Worm (Caenorhabditis elegans) whole organism, early embryonic: Measurements from ENCODE around the gene erg-28.

Experiments used
- B0310.2 ChIP-seq: sonication (generic microtip); optimal IDR thresholded peaks from 2 replicates; lab custom pipeline; 2016; ENCODE audit warnings: mild to moderate bottlenecking, missing genetic modification characterization, missing compliant biosample characterization
- F13C5.2 ChIP-seq: sonication (generic microtip); optimal IDR thresholded peaks from 2 replicates; lab custom pipeline; 2017; ENCODE audit warnings: mild to moderate bottlenecking, missing genetic modification characterization, inconsistent platforms, missing compliant biosample characterization
- aly-1 ChIP-seq: sonication (generic microtip); optimal IDR thresholded peaks from 2 replicates; lab custom pipeline; 2016; ENCODE audit warnings: missing genetic modification characterization, missing compliant biosample characterization
- ama-1 ChIP-seq: fragments of 150-350 bp; optimal IDR thresholded peaks from 2 replicates; lab custom pipeline; 2014
- ceh-13 ChIP-seq: fragments of 200-800 bp; sonication (Bioruptor generic); optimal IDR thresholded peaks from 2 replicates; lab custom pipeline; 2018; ENCODE audit warnings: mild to moderate bottlenecking, missing genetic modification characterization, missing compliant biosample characterization
- ceh-36 ChIP-seq: sonication (generic microtip); optimal IDR thresholded peaks from 2 replicates; lab custom pipeline; 2016; ENCODE audit warnings: missing genetic modification characterization, inconsistent platforms, missing compliant biosample characterization
- ets-7 ChIP-seq: sonication (generic microtip); optimal IDR thresholded peaks from 2 replicates; lab custom pipeline; 2016; ENCODE audit warnings: missing genotype, missing genetic modification characterization, missing compliant biosample characterization
- flt-1 ChIP-seq: fragments of 200-800 bp; sonication (Bioruptor generic); IDR thresholded peaks from 2 replicates; pipeline ENCODE4 v1.3.6; 2022; ENCODE audit warnings: missing genetic modification characterization, missing compliant biosample characterization
- hmbx-1 ChIP-seq: sonication (generic microtip); optimal IDR thresholded peaks from 2 replicates; lab custom pipeline; 2016; ENCODE audit warnings: mild to moderate bottlenecking, missing genetic modification characterization, missing compliant biosample characterization
- hmg-4 ChIP-seq: fragments of 200-800 bp; sonication (Bioruptor generic); optimal IDR thresholded peaks from 2 replicates; lab custom pipeline; 2018; ENCODE audit warnings: mild to moderate bottlenecking, missing genetic modification characterization, missing compliant biosample characterization
- hnd-1 ChIP-seq: sonication (generic microtip); optimal IDR thresholded peaks from 2 replicates; lab custom pipeline; 2016; ENCODE audit warnings: missing genetic modification characterization, missing compliant biosample characterization
- pes-1 ChIP-seq: fragments of 200-800 bp; sonication (Bioruptor generic); IDR thresholded peaks from 2 replicates; pipeline ENCODE4 v1.3.6; 2022; ENCODE audit warnings: missing genetic modification reagents, missing genetic modification characterization, missing compliant biosample characterization
- scrt-1 ChIP-seq: fragments of 200-800 bp; sonication (Bioruptor generic); IDR thresholded peaks from 2 replicates; pipeline ENCODE4 v1.3.6; 2022; ENCODE audit warnings: missing genetic modification characterization, missing compliant biosample characterization
- sea-1 ChIP-seq: fragments of 200-800 bp; sonication (Bioruptor generic); conservative IDR thresholded peaks from 2 replicates; pipeline ENCODE4 v1.3.6; 2022; ENCODE audit warnings: missing genetic modification characterization, missing compliant biosample characterization
- tbx-11 ChIP-seq: fragments of 200-800 bp; sonication (Bioruptor generic); IDR thresholded peaks from 2 replicates; pipeline ENCODE4 v1.3.6; 2022; ENCODE audit warnings: missing genetic modification characterization, missing compliant biosample characterization
- tbx-37 ChIP-seq: fragments of 200-800 bp; sonication (Bioruptor generic); conservative IDR thresholded peaks from 2 replicates; pipeline ENCODE4 v1.3.6; 2022; ENCODE audit warnings: missing genetic modification reagents, missing genetic modification characterization, missing compliant biosample characterization
- tra-4 ChIP-seq: sonication (generic microtip); optimal IDR thresholded peaks from 2 replicates; lab custom pipeline; 2017; ENCODE audit warnings: missing genetic modification characterization, missing compliant biosample characterization

The erg-28 gene

DNA sequence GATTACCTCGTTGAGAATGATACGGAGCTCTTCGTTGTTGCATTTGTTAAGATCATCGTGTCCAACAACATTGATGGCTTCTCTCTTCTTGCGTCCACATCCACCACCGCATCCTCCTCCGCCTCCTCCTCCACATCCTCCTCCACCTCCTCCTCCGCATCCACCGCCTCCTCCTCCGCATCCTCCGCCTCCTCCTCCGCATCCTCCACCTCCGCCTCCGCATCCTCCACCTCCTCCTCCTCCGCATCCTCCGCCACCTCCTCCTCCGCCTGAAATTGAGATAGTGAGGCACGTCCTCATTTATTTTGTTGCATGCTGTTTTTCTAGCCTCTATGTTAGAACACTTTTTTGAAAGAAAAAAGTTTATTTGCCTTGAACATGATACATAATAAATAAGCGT, 31.4 kb upstream of the erg-28 start:
- TF ChIP-seq flt-1 (GFP tag; lab: Robert Waterston, UW) (no peak), ets-7 (tag; lab: Kevin White, UChicago) (no peak), sea-1 (GFP tag; lab: Robert Waterston, UW) (no peak), B0310.2 (tag; lab: Kevin White, UChicago) (no peak), ceh-13 (GFP tag; lab: Kevin White, UChicago) (no peak), scrt-1 (GFP tag; lab: Robert Waterston, UW) (no peak), hnd-1 (tag; lab: Kevin White, UChicago) (no peak), hmbx-1 (tag; lab: Kevin White, UChicago) (no peak), pes-1 (GFP tag; lab: Robert Waterston, UW) (no peak), hmg-4 (no peak), F13C5.2 (tag; lab: Kevin White, UChicago) (no peak), ama-1 (lab: Kevin White, UChicago) (no peak), aly-1 (tag; lab: Kevin White, UChicago) (no peak), tra-4 (no peak), tbx-37 (GFP tag; lab: Robert Waterston, UW) (no peak), tbx-11 (GFP tag; lab: Robert Waterston, UW) (no peak), ceh-36 (tag; lab: Kevin White, UChicago) (no peak)

DNA sequence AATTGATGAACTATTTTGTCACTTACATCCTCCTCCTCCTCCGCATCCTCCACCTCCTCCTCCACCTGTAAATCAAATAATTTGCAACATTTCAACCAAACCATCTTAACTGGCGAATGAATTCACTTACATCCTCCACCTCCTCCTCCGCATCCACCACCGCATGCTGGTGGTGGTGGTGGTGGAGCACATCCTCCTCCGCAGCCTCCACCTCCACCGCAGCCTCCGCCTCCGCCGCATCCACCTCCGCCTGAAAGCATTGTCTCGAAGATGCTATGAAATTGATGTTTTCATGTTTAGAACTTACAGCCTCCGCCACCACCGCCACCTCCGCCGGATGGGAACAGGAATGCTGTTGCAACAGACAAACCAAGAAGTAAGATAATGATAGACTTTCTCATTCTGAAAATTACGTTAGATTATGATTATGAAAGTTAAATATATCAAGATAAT, 30.7 kb upstream of the erg-28 start, which contains the start of gene grl-23:
grl-23 (minus strand) TSS at position 403 of the 453 bp plus-strand sequence.
- no peak for TF ChIP-seq hmg-4
- no peak for TF ChIP-seq tbx-11 (GFP tag; lab: Robert Waterston, UW)

DNA sequence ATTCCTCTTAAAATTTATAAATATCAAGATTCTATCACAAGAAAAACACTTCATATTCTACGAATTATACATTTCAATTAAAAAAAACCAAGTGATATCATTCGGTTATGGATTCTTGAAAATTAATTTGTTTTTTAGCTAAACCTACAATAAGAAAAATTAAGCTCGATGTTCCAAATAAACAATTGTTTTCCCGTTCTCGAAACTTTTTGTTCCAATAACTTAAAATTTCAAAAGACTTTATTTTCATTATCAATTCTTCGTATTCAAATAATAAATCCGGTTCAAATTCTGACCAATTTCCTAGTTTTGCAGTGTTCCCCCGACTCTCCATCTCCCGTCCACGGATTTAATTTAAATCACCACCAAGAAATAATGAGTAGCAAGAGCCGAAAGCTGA, 27.9 kb upstream of the erg-28 start, which contains the start of gene E02A10.3:
E02A10.3 (plus strand) TSS at position 301 of the 400 bp plus-strand sequence.
- TF ChIP-seq hmbx-1 (tag; lab: Kevin White, UChicago), result no peak
- TF ChIP-seq ama-1 (lab: Kevin White, UChicago), result no peak
- no peak for TF ChIP-seq B0310.2 (tag; lab: Kevin White, UChicago)
- TF ChIP-seq hnd-1 (tag; lab: Kevin White, UChicago), result no peak

DNA sequence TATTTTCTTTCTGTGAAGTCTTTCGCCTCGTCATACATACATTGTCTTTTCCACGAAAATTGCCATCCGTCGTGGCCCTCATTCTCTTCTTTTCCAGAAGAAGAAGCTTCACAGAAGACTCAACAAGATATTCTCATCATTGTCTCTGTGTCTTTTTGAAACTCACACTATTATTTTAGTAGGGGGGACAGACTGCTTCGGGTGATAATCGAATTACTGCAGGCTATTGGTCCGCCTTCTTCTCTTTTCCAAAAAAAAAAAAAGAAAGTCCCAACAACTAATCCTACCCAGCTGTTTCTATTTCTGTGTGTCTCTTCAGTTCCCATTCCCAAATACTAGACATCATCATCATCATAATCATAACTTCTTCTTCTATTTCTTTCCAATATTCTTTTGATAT, 23.8 kb upstream of the erg-28 start:
- TF ChIP-seq ceh-13 (GFP tag; lab: Kevin White, UChicago), result no peak
- TF ChIP-seq flt-1 (GFP tag; lab: Robert Waterston, UW), result no peak
- TF ChIP-seq ets-7 (tag; lab: Kevin White, UChicago), result no peak
- no peak for TF ChIP-seq ama-1 (lab: Kevin White, UChicago)

DNA sequence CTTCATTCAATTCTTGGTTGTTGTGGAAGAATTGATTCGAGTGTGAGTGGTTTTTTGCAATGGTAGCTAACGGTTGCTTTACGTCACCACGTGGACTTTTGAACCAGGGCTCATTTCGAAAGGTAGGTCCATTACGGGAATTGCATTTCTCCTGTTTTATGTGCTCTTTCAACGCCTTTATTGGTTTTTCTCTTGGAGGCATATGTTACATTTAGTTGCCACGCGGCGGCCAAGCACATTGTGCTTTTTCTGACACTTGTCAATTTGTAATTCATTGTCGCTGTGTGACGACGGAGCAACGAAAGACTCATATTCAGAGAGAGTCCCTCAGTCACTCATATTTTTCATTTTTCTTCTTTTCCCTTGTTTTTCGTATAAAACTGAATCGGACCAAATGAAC, 22.4 kb upstream of the erg-28 start:
- no peak for TF ChIP-seq flt-1 (GFP tag; lab: Robert Waterston, UW)
- no peak for TF ChIP-seq tbx-11 (GFP tag; lab: Robert Waterston, UW)
- TF ChIP-seq tra-4, result no peak
- TF ChIP-seq hnd-1 (tag; lab: Kevin White, UChicago), result no peak
- no peak for TF ChIP-seq B0310.2 (tag; lab: Kevin White, UChicago)
- TF ChIP-seq hmbx-1 (tag; lab: Kevin White, UChicago), result no peak
- no peak for TF ChIP-seq aly-1 (tag; lab: Kevin White, UChicago)

DNA sequence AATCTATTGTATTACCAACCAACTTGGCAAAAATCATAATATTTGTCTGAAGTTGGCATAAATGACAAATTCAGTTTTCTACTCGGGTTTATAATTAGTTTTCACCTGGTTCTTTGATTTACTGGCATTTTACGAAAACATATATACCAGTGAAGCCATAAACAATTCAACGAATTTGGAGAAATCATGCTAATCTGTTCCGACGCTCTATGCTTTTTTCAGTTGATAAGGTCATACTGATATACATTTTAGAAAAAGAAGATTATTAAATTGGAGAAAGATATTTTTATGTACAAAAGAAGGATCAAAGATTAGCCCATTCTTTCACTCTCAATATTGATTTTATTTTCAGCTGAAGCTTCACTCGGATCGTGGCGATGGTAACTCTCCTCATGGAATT, 20.4 kb upstream of the erg-28 start:
- no peak for TF ChIP-seq tra-4
- TF ChIP-seq B0310.2 (tag; lab: Kevin White, UChicago), result no peak
- no peak for TF ChIP-seq pes-1 (GFP tag; lab: Robert Waterston, UW)
- TF ChIP-seq ceh-13 (GFP tag; lab: Kevin White, UChicago), result no peak
- no peak for TF ChIP-seq aly-1 (tag; lab: Kevin White, UChicago)
- TF ChIP-seq F13C5.2 (tag; lab: Kevin White, UChicago), result no peak
- TF ChIP-seq hmg-4, result no peak
- no peak for TF ChIP-seq sea-1 (GFP tag; lab: Robert Waterston, UW)
- TF ChIP-seq tbx-11 (GFP tag; lab: Robert Waterston, UW), result no peak
- TF ChIP-seq flt-1 (GFP tag; lab: Robert Waterston, UW), result no peak
- no peak for TF ChIP-seq hmbx-1 (tag; lab: Kevin White, UChicago)

DNA sequence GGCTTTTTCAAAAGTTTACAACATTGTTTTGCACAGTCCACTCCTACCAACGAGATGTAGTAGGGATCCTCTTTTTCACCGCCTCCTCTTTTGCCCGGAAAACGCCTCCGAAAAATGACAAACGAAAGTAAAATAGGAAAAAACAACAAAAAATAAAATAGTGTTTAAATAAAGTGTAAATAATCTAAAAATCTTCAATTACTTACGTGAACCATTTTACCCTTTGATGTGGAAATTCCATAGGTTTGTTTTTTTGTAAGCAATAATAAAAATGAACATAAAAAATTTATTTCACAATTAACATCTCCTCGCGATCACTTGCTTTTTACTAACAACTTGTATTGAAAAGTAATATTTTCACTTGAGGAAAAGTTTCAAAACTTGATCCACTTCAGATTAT, 19.2 kb upstream of the erg-28 start, which contains the start of gene C14C10.1:
C14C10.1 (plus strand) TSS at position 301 of the 400 bp plus-strand sequence.
- TF ChIP-seq tra-4 (no peak), flt-1 (GFP tag; lab: Robert Waterston, UW) (no peak), ceh-36 (tag; lab: Kevin White, UChicago) (no peak), sea-1 (GFP tag; lab: Robert Waterston, UW) (no peak), F13C5.2 (tag; lab: Kevin White, UChicago) (no peak), tbx-37 (GFP tag; lab: Robert Waterston, UW) (no peak), hmbx-1 (tag; lab: Kevin White, UChicago) (no peak), ets-7 (tag; lab: Kevin White, UChicago) (no peak), hmg-4 (no peak), B0310.2 (tag; lab: Kevin White, UChicago) (no peak), hnd-1 (tag; lab: Kevin White, UChicago) (no peak), aly-1 (tag; lab: Kevin White, UChicago) (no peak), scrt-1 (GFP tag; lab: Robert Waterston, UW) (no peak), ama-1 (lab: Kevin White, UChicago) (no peak), tbx-11 (GFP tag; lab: Robert Waterston, UW) (no peak), ceh-13 (GFP tag; lab: Kevin White, UChicago) (no peak), pes-1 (GFP tag; lab: Robert Waterston, UW) (no peak)

DNA sequence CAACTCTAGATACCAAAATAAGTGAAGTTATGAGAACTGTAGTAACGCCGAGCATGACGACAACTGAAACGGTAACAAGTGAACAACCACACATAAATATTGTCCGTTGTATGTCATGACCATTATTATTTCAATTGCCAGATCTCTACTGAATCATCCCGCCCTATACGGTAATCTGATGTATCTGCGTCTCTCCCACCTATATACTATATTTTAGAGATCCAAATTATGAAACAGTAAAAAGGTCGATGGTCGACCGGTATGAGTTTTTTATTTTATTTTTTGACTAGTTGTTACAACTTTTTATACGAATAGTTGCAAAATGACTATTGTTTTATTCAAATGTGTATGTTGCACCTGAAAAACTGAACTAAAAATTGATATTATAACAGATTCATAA, 16.6 kb upstream of the erg-28 start, which contains the start of gene ttr-43:
ttr-43 (minus strand) TSS at position 101 of the 400 bp plus-strand sequence.
- TF ChIP-seq F13C5.2 (tag; lab: Kevin White, UChicago) (no peak), ceh-36 (tag; lab: Kevin White, UChicago) (no peak), sea-1 (GFP tag; lab: Robert Waterston, UW) (no peak), ceh-13 (GFP tag; lab: Kevin White, UChicago) (no peak), hnd-1 (tag; lab: Kevin White, UChicago) (no peak), tra-4 (no peak), ama-1 (lab: Kevin White, UChicago) (no peak), pes-1 (GFP tag; lab: Robert Waterston, UW) (no peak), tbx-11 (GFP tag; lab: Robert Waterston, UW) (no peak), aly-1 (tag; lab: Kevin White, UChicago) (no peak), tbx-37 (GFP tag; lab: Robert Waterston, UW) (no peak), scrt-1 (GFP tag; lab: Robert Waterston, UW) (no peak), B0310.2 (tag; lab: Kevin White, UChicago) (no peak), hmbx-1 (tag; lab: Kevin White, UChicago) (no peak), hmg-4 (no peak), flt-1 (GFP tag; lab: Robert Waterston, UW) (no peak), ets-7 (tag; lab: Kevin White, UChicago) (no peak)
